Fruit fly (Drosophila melanogaster) whole organism, embryonic: ENCODE data around the gene aqz.
A peak's percentile ranks its signal among the peaks of the same experiment; 100 is the strongest.

Source experiments
- Aef1 ChIP-seq: fragments of 200-800 bp; sonication (Bioruptor generic); IDR thresholded peaks from 3 replicates; pipeline ENCODE4 v1.3.6; 2022; ENCODE audit warnings: missing biosample characterization, missing genetic modification characterization
- C15 ChIP-seq: fragments of 200-800 bp; sonication (Bioruptor generic); IDR thresholded peaks from 3 replicates; pipeline ENCODE4 v1.3.6; 2022; ENCODE audit warnings: missing biosample characterization, missing genetic modification characterization
- CG10959 ChIP-seq: fragments of 200-800 bp; sonication (Bioruptor generic); IDR thresholded peaks from 2 replicates; pipeline ENCODE4 v1.3.6; 2022; ENCODE audit warnings: missing biosample characterization, missing genetic modification characterization
- CG12219 ChIP-seq: fragments of 200-800 bp; sonication (Bioruptor generic); optimal IDR thresholded peaks from 3 replicates; lab custom pipeline; 2018; ENCODE audit warnings: missing biosample characterization, mild to moderate bottlenecking, missing genetic modification characterization
- CG14441 ChIP-seq: fragments of 200-800 bp; sonication (Bioruptor generic); IDR thresholded peaks from 2 replicates; pipeline ENCODE4 v1.3.6; 2022; ENCODE audit warnings: missing biosample characterization, missing genetic modification characterization
- CG17328 ChIP-seq: fragments of 200-800 bp; sonication (Bioruptor generic); IDR thresholded peaks from 2 replicates; pipeline ENCODE4 v1.3.6; 2022; ENCODE audit warnings: missing biosample characterization, missing genetic modification characterization
- CG18764 ChIP-seq: fragments of 200-800 bp; sonication (Bioruptor generic); optimal IDR thresholded peaks from 3 replicates; lab custom pipeline; 2016; ENCODE audit warnings: missing biosample characterization, missing genetic modification characterization
- CG2129 ChIP-seq: fragments of 200-800 bp; sonication (Bioruptor generic); IDR thresholded peaks from 2 replicates; pipeline ENCODE4 v1.3.6; 2022; ENCODE audit warnings: missing biosample characterization, missing genetic modification characterization; ENCODE audit not compliant: partially characterized antibody
- CG2712 ChIP-seq: fragments of 200-800 bp; optimal IDR thresholded peaks from 3 replicates; lab custom pipeline; 2019; ENCODE audit warnings: missing biosample characterization, mild to moderate bottlenecking, missing genetic modification characterization, moderate library complexity
- CG2889 ChIP-seq: fragments of 200-800 bp; sonication (Bioruptor generic); IDR thresholded peaks from 3 replicates; pipeline ENCODE4 v1.3.6; 2022; ENCODE audit warnings: missing biosample characterization, missing genetic modification characterization
- CG31365 ChIP-seq: fragments of 200-800 bp; sonication (Bioruptor generic); optimal IDR thresholded peaks from 2 replicates; lab custom pipeline; 2018; ENCODE audit warnings: missing biosample characterization, mild to moderate bottlenecking, missing genetic modification characterization
- CG31388 ChIP-seq: fragments of 200-800 bp; sonication (Bioruptor generic); optimal IDR thresholded peaks from 2 replicates; lab custom pipeline; 2016; ENCODE audit warnings: missing biosample characterization, missing genetic modification characterization
- CG4707 ChIP-seq: fragments of 200-800 bp; sonication (Bioruptor generic); optimal IDR thresholded peaks from 2 replicates; lab custom pipeline; 2018; ENCODE audit warnings: missing biosample characterization, mild to moderate bottlenecking, missing genetic modification characterization, moderate library complexity
- CG6254 ChIP-seq: fragments of 200-800 bp; sonication (Bioruptor generic); optimal IDR thresholded peaks from 3 replicates; lab custom pipeline; 2017; ENCODE audit warnings: mild to moderate bottlenecking, missing biosample characterization, missing genetic modification reagents, missing genetic modification characterization
- CG7928 ChIP-seq: fragments of 200-800 bp; sonication (Bioruptor generic); optimal IDR thresholded peaks from 2 replicates; lab custom pipeline; 2017; ENCODE audit warnings: missing biosample characterization, mild to moderate bottlenecking, missing genetic modification characterization
- CG9609 ChIP-seq: fragments of 200-800 bp; sonication (Bioruptor generic); optimal IDR thresholded peaks from 3 replicates; lab custom pipeline; 2016; ENCODE audit warnings: missing biosample characterization, missing genetic modification characterization
- CG9727 ChIP-seq: fragments of 200-800 bp; sonication (Bioruptor generic); optimal IDR thresholded peaks from 3 replicates; lab custom pipeline; 2017; ENCODE audit warnings: missing biosample characterization, mild to moderate bottlenecking, missing genetic modification characterization
- CG9797 ChIP-seq: fragments of 200-800 bp; sonication (Bioruptor generic); optimal IDR thresholded peaks from 3 replicates; lab custom pipeline; 2018; ENCODE audit warnings: missing biosample characterization, mild to moderate bottlenecking, missing genetic modification characterization
- CG9932 ChIP-seq: fragments of 200-800 bp; sonication (Bioruptor generic); IDR thresholded peaks from 2 replicates; pipeline ENCODE4 v1.3.6; 2022; ENCODE audit warnings: missing biosample characterization, missing genetic modification characterization
- CTCF ChIP-seq: fragments of 200-800 bp; sonication (Bioruptor generic); optimal IDR thresholded peaks from 2 replicates; lab custom pipeline; 2017; ENCODE audit warnings: missing biosample characterization, mild to moderate bottlenecking, missing genetic modification characterization, moderate library complexity
- Dad ChIP-seq: fragments of 200-800 bp; sonication (Bioruptor generic); optimal IDR thresholded peaks from 3 replicates; lab custom pipeline; 2016; ENCODE audit warnings: missing biosample characterization, missing genetic modification characterization
- HLH54F ChIP-seq: fragments of 200-800 bp; sonication (Bioruptor generic); optimal IDR thresholded peaks from 3 replicates; lab custom pipeline; 2016; ENCODE audit warnings: missing biosample characterization, missing genetic modification characterization
- Hr3 ChIP-seq: fragments of 200-800 bp; sonication (Bioruptor generic); optimal IDR thresholded peaks from 3 replicates; lab custom pipeline; 2016; ENCODE audit warnings: missing biosample characterization, missing genetic modification characterization
- Jarid2 ChIP-seq: fragments of 200-800 bp; sonication (Bioruptor generic); optimal IDR thresholded peaks from 3 replicates; lab custom pipeline; 2017; ENCODE audit warnings: mild to moderate bottlenecking, missing biosample characterization, missing genetic modification reagents, missing genetic modification characterization
- Meics ChIP-seq: fragments of 200-800 bp; sonication (Bioruptor generic); optimal IDR thresholded peaks from 2 replicates; lab custom pipeline; 2017; ENCODE audit warnings: missing biosample characterization, mild to moderate bottlenecking, missing genetic modification characterization
- NFAT ChIP-seq: fragments of 200-800 bp; sonication (Bioruptor generic); IDR thresholded peaks from 2 replicates; pipeline ENCODE4 v1.3.6; 2022; ENCODE audit warnings: missing biosample characterization, missing genetic modification characterization
- NfI ChIP-seq: fragments of 200-800 bp; sonication (Bioruptor generic); optimal IDR thresholded peaks from 3 replicates; lab custom pipeline; 2018; ENCODE audit warnings: missing biosample characterization, mild to moderate bottlenecking, missing genetic modification characterization, moderate library complexity
- Opbp ChIP-seq: fragments of 200-800 bp; sonication (Bioruptor generic); IDR thresholded peaks from 3 replicates; pipeline ENCODE4 v1.3.6; 2022; ENCODE audit warnings: missing biosample characterization, missing genetic modification characterization; ENCODE audit not compliant: partially characterized antibody
- Stat92E ChIP-seq, 3 experiments: fragments of >200 bp in 2 of 3; fragments of 200-800 bp in 1 of 3; sonication (Bioruptor generic) in 1 of 3; optimal IDR thresholded peaks; 2 replicates each; lab custom pipeline; 2017 to 2019; ENCODE audit warnings: missing biosample characterization in 3 of 3, missing genetic modification characterization in 3 of 3, mild to moderate bottlenecking in 1 of 3, moderate library complexity in 1 of 3
- aop ChIP-seq: fragments of 200-800 bp; sonication (Bioruptor generic); IDR thresholded peaks from 2 replicates; pipeline ENCODE4 v1.3.6; 2022; ENCODE audit warnings: missing biosample characterization, missing genetic modification characterization
- bigmax ChIP-seq: fragments of 200-800 bp; sonication (Bioruptor generic); optimal IDR thresholded peaks from 2 replicates; lab custom pipeline; 2018; ENCODE audit warnings: missing biosample characterization, mild to moderate bottlenecking, missing genetic modification characterization
- bsh ChIP-seq, 2 experiments: fragments of 200-800 bp; sonication (Bioruptor generic); optimal IDR thresholded peaks; 2 replicates each; lab custom pipeline; 2017 to 2018; ENCODE audit warnings: mild to moderate bottlenecking in 2 of 2, missing biosample characterization in 2 of 2, missing genetic modification characterization in 2 of 2, moderate library complexity in 1 of 2
- caup ChIP-seq: fragments of 200-800 bp; sonication (Bioruptor generic); optimal IDR thresholded peaks from 3 replicates; lab custom pipeline; 2017; ENCODE audit warnings: missing biosample characterization, mild to moderate bottlenecking, missing genetic modification characterization, moderate library complexity; ENCODE audit not compliant: severe bottlenecking
- emc ChIP-seq: fragments of 200-800 bp; sonication (Bioruptor generic); optimal IDR thresholded peaks from 2 replicates; lab custom pipeline; 2016; ENCODE audit warnings: missing biosample characterization, missing genetic modification characterization
- fd102C ChIP-seq: fragments of 200-800 bp; sonication (Bioruptor generic); optimal IDR thresholded peaks from 2 replicates; lab custom pipeline; 2018; ENCODE audit warnings: missing biosample characterization, mild to moderate bottlenecking, missing genetic modification characterization, moderate library complexity
- gfzf ChIP-seq: fragments of 200-800 bp; sonication (Bioruptor generic); optimal IDR thresholded peaks from 2 replicates; lab custom pipeline; 2016; ENCODE audit warnings: missing biosample characterization, mild to moderate bottlenecking, missing genetic modification characterization, moderate library complexity
- ham ChIP-seq: fragments of 200-800 bp; sonication (Bioruptor generic); IDR thresholded peaks from 2 replicates; pipeline ENCODE4 v1.3.6; 2022; ENCODE audit warnings: missing biosample characterization, missing genetic modification characterization
- maf-S ChIP-seq: fragments of 200-800 bp; sonication (Bioruptor generic); optimal IDR thresholded peaks from 2 replicates; lab custom pipeline; 2016; ENCODE audit warnings: missing biosample characterization, missing genetic modification characterization
- mld ChIP-seq: fragments of 200-800 bp; sonication (Bioruptor generic); IDR thresholded peaks from 3 replicates; pipeline ENCODE4 v1.3.6; 2022; ENCODE audit warnings: missing biosample characterization, missing genetic modification characterization; ENCODE audit not compliant: partially characterized antibody
- oc ChIP-seq: fragments of 200-800 bp; sonication (Bioruptor generic); optimal IDR thresholded peaks from 2 replicates; lab custom pipeline; 2018; ENCODE audit warnings: missing biosample characterization, mild to moderate bottlenecking, missing genetic modification characterization, moderate library complexity
- pan ChIP-seq, 4 experiments: fragments of >200 bp in 3 of 4; fragments of 200-800 bp in 1 of 4; sonication (Bioruptor generic) in 1 of 4; optimal IDR thresholded peaks in 3 of 4; IDR thresholded peaks in 1 of 4; 2 replicates each; pipeline versions ENCODE4 v1.3.6 to Lab custom; 2017 to 2022; ENCODE audit warnings: missing biosample characterization in 2 of 4, missing genetic modification characterization in 2 of 4, mixed read lengths in 1 of 4
- pfk ChIP-seq: fragments of 200-800 bp; sonication (Bioruptor generic); optimal IDR thresholded peaks from 2 replicates; lab custom pipeline; 2018; ENCODE audit warnings: missing biosample characterization, mild to moderate bottlenecking, missing genetic modification characterization, moderate library complexity
- sima ChIP-seq: fragments of 200-800 bp; sonication (Bioruptor generic); optimal IDR thresholded peaks from 2 replicates; lab custom pipeline; 2016; ENCODE audit warnings: missing biosample characterization, missing genetic modification characterization
- sob ChIP-seq: fragments of 200-800 bp; sonication (Bioruptor generic); IDR thresholded peaks from 2 replicates; pipeline ENCODE4 v1.3.6; 2022; ENCODE audit warnings: missing biosample characterization, missing genetic modification characterization
- sug ChIP-seq: fragments of 200-800 bp; optimal IDR thresholded peaks from 2 replicates; lab custom pipeline; 2019; ENCODE audit warnings: missing biosample characterization, mild to moderate bottlenecking, missing genetic modification characterization, moderate library complexity
- tin ChIP-seq: fragments of 200-800 bp; sonication (Bioruptor generic); optimal IDR thresholded peaks from 3 replicates; lab custom pipeline; 2016; ENCODE audit warnings: missing biosample characterization, missing genetic modification characterization
- tup ChIP-seq: fragments of 200-800 bp; sonication (Bioruptor generic); optimal IDR thresholded peaks from 2 replicates; lab custom pipeline; 2016; ENCODE audit warnings: missing biosample characterization, mild to moderate bottlenecking, missing genetic modification characterization, moderate library complexity
- twi ChIP-seq: fragments of 200-800 bp; optimal IDR thresholded peaks from 2 replicates; lab custom pipeline; 2019; ENCODE audit warnings: missing biosample characterization, mild to moderate bottlenecking, missing genetic modification characterization, moderate library complexity
- usp ChIP-seq: fragments of >200 bp; optimal IDR thresholded peaks from 2 replicates; lab custom pipeline; 2017; ENCODE audit warnings: missing biosample characterization, missing genetic modification characterization

aqz gene

dm6 chr3R:8849373-8850228 is 29.1 kb upstream of the aqz start (continued):
- no peak for TF ChIP-seq CG9797 (GFP tag; lab: Kevin White, UChicago)
- peak in 1 of 3 experiments; percentile 29 for TF ChIP-seq Stat92E (GFP tag; optimal IDR thresholded peaks at IDR 0.05; lab: Kevin White, UChicago)
- TF ChIP-seq usp (GFP tag; lab: Kevin White, UChicago) = no peak
- no peak for TF ChIP-seq CG31365
- no peak for TF ChIP-seq Aef1 (GFP tag; lab: Robert Waterston, UW)
- TF ChIP-seq CTCF = no peak
- no peak for TF ChIP-seq aop (GFP tag; lab: Robert Waterston, UW)
- peak; percentile 1 to 70 for TF ChIP-seq bsh (GFP tag; optimal IDR thresholded peaks at IDR 0.05; lab: Kevin White, UChicago)
- no peak for TF ChIP-seq sob (GFP tag; lab: Robert Waterston, UW)
- TF ChIP-seq CG2889 (GFP tag; lab: Robert Waterston, UW) = no peak
- peak; percentile 58 for TF ChIP-seq CG9727 (GFP tag; lab: Kevin White, UChicago)
- TF ChIP-seq ham = no peak
- TF ChIP-seq CG14441 (GFP tag; lab: Robert Waterston, UW) = no peak
- no peak for TF ChIP-seq CG6254 (GFP tag; lab: Kevin White, UChicago)
- no peak for TF ChIP-seq CG7928 (GFP tag; lab: Kevin White, UChicago)
- peak; percentile 28 for TF ChIP-seq fd102C (GFP tag; lab: Kevin White, UChicago)
- TF ChIP-seq twi (tag; lab: Kevin White, UChicago) = peak; percentile 100
- no peak for TF ChIP-seq tup
- no peak for TF ChIP-seq CG10959
- TF ChIP-seq gfzf (GFP tag; lab: Kevin White, UChicago) = no peak
- TF ChIP-seq HLH54F (GFP tag; lab: Kevin White, UChicago) = no peak
- TF ChIP-seq pan (optimal IDR thresholded peaks at IDR 0.05; lab: Kevin White, UChicago) = no peak
- peak in 1 of 2 experiments; percentile 35 for TF ChIP-seq pan (GFP tag; optimal IDR thresholded peaks at IDR 0.05 in 1 of 2, IDR thresholded peaks at IDR 0.05 in 1 of 2)
- no peak for TF ChIP-seq Jarid2 (GFP tag; lab: Kevin White, UChicago)
- 0 out of 2 replicates have a peak, but pooled peaks have one; percentile 6 for TF ChIP-seq CG17328
- TF ChIP-seq emc = no peak
- TF ChIP-seq oc = no peak
- TF ChIP-seq NfI (GFP tag; lab: Kevin White, UChicago) = no peak
- TF ChIP-seq CG2712 = peak; percentile 60
- no peak for TF ChIP-seq Meics
- TF ChIP-seq NFAT (GFP tag; lab: Robert Waterston, UW) = no peak
- TF ChIP-seq CG12219 (GFP tag; lab: Kevin White, UChicago) = no peak
- TF ChIP-seq maf-S (GFP tag; lab: Kevin White, UChicago) = no peak
- TF ChIP-seq Dad = no peak
- no peak for TF ChIP-seq CG4707 (GFP tag; lab: Kevin White, UChicago)
- TF ChIP-seq Opbp = no peak
- TF ChIP-seq C15 = no peak
- peak; percentile 16 for TF ChIP-seq tin (GFP tag; lab: Kevin White, UChicago)
- no peak for TF ChIP-seq pfk
- TF ChIP-seq CG2129 (GFP tag; lab: Robert Waterston, UW) = no peak
- TF ChIP-seq mld = no peak
- TF ChIP-seq CG31388 (GFP tag; lab: Kevin White, UChicago) = no peak
- no peak for TF ChIP-seq CG9932 (GFP tag; lab: Robert Waterston, UW)
- TF ChIP-seq CG9609 = no peak
- no peak for TF ChIP-seq caup
- TF ChIP-seq sima (GFP tag; lab: Kevin White, UChicago) = no peak
- TF ChIP-seq Hr3 (GFP tag; lab: Kevin White, UChicago) = no peak
- TF ChIP-seq CG18764 = no peak
- no peak for TF ChIP-seq bigmax (GFP tag; lab: Kevin White, UChicago)
- TF ChIP-seq sug (tag; lab: Kevin White, UChicago) = no peak
